Worm (Caenorhabditis elegans) whole organism, L4/young adult: Measurements from ENCODE around the gene R05F9.9.
"Not testable (repeated sequence)": the region's sequence is repeated elsewhere in the genome, so short reads cannot be mapped to it uniquely, and the experiment has no call there.

Experiments used
- W03F9.2 ChIP-seq: fragments of 150-350 bp; optimal IDR thresholded peaks from 2 replicates; lab custom pipeline; 2014; ENCODE audit warnings: missing biosample characterization, missing genetic modification characterization
- dao-5 ChIP-seq: sonication (generic microtip); optimal IDR thresholded peaks from 2 replicates; lab custom pipeline; 2016; ENCODE audit warnings: missing genotype, missing genetic modification characterization, moderate library complexity, missing compliant biosample characterization
- him-1 ChIP-seq: sonication (generic microtip); optimal IDR thresholded peaks from 2 replicates; lab custom pipeline; 2016; ENCODE audit warnings: missing genotype, missing genetic modification reagents, missing genetic modification characterization, missing compliant biosample characterization

Gene R05F9.9

DNA sequence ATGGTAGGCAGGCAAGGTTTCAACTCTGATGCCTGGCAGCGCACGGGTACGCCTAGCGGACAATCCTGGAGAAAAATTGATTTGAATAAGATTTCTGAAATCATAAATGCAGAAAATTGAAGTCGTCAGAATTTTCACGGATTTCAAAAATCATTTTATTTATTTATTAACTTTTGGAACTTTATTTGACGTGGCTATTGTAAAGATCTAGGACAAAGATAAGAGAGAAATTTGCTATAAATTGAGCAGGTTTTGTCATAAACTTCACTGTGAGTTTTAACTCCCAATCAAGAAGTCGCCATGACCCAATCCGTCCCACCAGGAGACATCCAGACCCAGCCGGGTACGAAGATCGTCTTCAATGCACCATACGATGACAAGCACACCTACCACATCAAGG is 30.8 kb upstream of the R05F9.9 start, which contains the start of gene msp-152:
msp-152 (plus strand) TSS at position 301 of the 400 bp plus-strand sequence.
- not testable (repeated sequence) for TF ChIP-seq W03F9.2, dao-5, him-1 (tag; lab: Kevin White, UChicago)

DNA sequence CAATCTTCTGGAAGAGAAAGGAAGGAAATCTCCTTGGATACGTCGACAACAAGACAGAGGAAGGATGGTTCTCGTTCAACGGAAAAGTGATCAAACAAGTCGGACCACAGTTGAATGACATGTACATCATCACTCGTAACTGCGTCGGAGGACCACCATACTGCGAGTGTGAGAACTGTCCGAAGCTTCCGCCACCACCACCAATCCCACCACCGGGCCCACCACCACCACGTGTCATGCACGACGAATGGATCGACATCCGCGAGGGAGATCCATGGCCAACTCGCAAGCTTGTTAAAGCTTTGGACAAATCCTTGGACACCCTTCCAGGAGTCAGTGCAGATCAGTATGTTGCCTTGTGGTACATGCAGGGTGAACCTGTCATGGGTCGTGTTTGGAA is 29.4 kb upstream of the R05F9.9 start:
- TF ChIP-seq dao-5 (tag; lab: Kevin White, UChicago) (no peak), W03F9.2 (tag; lab: Kevin White, UChicago) (no peak)

DNA sequence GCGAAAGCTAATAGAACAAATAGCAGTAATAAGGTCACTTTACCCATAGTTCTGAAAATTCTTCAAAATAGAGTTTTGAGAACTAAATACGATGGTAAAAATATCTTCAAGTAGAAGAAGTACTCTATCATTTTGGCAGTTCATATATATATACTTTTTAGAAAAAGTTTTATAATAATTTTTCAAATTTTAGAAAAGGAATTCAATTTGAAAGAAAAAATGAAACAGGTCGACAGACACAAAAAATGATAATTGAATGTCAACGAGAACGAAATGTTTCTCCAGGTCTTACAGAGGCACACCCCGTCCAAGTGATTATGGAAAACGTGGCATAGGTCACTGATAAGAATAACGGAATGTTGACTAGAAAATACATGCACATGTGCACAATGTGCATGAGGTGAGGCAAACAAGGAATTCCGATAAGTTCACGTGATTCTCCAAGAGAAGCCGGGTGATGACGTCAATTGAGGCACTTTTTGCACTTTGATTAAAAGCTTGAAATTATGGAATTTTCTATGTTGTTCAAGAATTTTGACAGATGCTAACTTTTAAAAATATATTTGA is 23.4 kb upstream of the R05F9.9 start, which contains the start of gene aagr-2:
aagr-2 (minus strand) TSS at position 51 of the 567 bp plus-strand sequence.
- TF ChIP-seq dao-5 (tag; lab: Kevin White, UChicago) (no peak), him-1 (tag; lab: Kevin White, UChicago) (no peak), W03F9.2 (tag; lab: Kevin White, UChicago) (no peak)

DNA sequence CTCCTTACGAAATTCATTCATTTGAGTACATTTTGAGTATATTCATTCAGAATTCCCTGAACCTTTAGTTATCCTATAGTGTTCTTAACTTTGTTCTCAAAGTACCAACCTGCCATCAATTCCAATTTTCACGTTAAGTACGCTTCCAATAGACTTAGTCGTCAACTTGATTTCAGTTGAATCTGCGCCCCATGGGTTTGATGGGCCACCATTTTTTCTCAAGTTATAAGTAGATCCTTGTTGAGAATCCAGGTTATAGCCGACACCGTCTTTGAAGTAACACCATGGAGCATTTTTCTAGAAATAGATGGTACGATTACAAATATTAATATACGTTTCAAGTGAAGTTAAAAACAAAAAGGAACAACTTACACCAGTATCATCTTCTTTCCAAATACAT is 22.8 kb upstream of the R05F9.9 start:
- TF ChIP-seq W03F9.2 (tag; lab: Kevin White, UChicago) (no peak), him-1 (tag; lab: Kevin White, UChicago) (no peak), dao-5 (tag; lab: Kevin White, UChicago) (no peak)

DNA sequence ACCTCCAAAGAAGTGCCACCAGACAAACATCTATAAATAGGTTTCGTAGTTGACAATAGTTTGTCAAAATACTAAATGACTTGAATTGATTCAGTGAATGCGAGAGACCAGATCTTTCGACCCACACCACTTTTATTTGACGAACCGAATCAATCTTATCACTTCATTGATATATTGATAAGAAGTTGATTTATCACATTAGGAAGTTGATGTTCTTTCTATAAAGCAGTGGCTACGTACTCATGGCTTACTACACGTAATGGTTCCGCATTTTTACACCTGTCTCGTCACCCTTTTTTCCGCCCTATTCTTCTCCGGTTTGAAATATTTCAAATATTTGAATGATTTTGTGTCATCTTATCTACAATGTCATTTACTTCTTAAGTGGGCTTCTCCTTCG is 18.7 kb upstream of the R05F9.9 start:
- TF ChIP-seq W03F9.2 (tag; lab: Kevin White, UChicago) (no peak), dao-5 (tag; lab: Kevin White, UChicago) (no peak), him-1 (tag; lab: Kevin White, UChicago) (no peak)

DNA sequence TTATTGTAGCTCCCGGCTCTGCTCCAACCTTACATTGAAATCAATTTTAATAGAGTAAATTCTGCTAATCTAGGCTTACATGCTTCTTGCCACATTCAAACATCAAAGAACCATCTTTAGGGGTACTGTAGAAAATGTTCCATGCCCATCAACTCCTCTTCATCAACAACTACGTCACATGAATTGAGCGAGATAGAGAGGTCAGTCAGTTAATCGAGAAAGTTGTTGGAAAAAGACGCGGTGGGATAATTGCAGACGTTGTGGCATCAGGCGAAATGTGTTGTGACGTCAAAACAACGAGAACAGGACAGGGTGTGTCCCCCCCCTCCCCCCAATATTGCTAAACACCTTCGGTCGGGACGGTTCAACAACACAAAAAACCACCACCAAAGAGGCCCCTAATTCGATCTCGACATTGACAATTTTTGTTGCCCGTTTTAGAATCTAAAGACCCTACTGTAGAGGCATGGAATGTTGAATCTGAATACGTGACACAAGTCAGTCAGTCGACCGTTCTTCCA is 16.7 kb upstream of the R05F9.9 start:
- TF ChIP-seq dao-5 (tag; lab: Kevin White, UChicago) (no peak), him-1 (tag; lab: Kevin White, UChicago) (no peak), W03F9.2 (tag; lab: Kevin White, UChicago) (no peak)

DNA sequence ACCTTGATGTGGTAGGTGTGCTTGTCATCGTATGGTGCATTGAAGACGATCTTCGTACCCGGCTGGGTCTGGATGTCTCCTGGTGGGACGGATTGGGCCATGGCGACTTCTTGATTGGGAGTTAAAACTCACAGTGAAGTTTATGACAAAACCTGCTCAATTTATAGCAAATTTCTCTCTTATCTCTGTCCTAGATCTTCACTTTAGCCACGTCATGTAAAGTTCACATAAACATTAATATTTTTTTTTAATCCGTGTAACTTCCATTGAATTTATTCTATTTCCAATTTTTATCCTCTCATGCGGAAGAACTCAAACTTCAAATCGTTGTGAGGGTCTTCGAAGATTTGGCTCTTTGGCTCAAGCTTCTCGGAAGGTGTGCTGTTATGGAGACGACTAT is 14.6 kb upstream of the R05F9.9 start, which contains the start of gene msp-31:
msp-31 (minus strand) TSS at position 101 of the 400 bp plus-strand sequence.
- not testable (repeated sequence) for TF ChIP-seq dao-5, him-1, W03F9.2 (tag; lab: Kevin White, UChicago)

DNA sequence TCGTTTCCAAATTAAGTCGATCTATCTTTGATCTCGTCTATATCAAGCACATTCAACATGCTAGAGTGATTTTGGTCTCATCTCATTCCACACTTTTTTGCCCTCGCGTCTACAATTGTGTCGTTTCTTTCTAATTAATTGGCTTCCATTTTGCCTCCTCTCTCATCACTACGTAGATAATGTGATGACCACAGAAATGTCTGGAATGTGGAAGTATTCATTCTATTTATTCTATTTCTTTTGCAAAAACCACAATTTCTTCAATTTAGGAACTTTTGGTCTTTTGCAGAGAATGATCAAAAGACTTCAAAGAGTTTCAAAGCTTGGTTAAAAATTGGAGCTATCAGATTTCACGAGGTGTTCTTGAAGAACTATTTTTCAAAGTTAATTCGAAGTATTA is 13.7 kb upstream of the R05F9.9 start:
- no peak for TF ChIP-seq him-1 (tag; lab: Kevin White, UChicago)
- TF ChIP-seq W03F9.2 (tag; lab: Kevin White, UChicago), result no peak
- TF ChIP-seq dao-5 (tag; lab: Kevin White, UChicago), result no peak

DNA sequence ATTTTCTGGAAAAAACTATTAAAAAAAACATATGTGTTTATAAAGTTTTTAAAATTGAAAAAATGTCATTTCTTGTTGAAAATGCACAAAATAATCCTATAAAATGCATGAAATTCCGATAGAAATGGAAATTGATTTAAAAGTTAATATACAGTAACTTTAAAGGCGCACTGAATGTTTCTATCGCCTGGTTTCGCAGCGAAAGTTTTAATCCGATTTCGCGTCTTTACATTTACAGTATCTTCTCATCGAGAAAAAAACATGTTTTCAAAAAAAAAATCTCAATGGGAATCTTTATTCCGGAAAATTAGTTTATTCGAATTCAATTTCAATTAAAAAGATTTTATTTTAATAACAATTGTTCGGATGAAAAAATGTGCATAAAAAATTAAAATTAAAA is 12.3 kb upstream of the R05F9.9 start, which contains the start of gene R05F9.11:
R05F9.11 (minus strand) TSS at position 5 of the 400 bp plus-strand sequence.
- no peak for TF ChIP-seq W03F9.2 (tag; lab: Kevin White, UChicago)

DNA sequence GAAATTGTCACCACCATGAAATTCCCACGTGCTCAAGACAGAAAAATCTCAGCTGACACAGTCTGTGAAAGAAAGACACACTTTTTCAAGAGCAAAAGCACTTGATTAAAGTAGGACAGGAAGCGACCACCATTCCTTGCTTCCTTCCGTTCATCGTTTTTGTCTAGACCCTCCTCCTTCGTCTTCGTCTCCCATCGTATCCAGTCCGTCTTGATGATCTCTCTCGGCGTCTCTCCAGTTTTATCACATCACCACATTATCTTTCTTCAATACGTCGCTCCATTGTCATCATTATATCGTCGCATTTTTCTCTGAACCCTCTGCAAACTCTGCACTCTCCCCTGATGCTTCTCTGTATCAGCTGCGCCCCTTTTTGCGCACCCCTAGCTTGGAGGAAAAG is 6.3 kb upstream of the R05F9.9 start:
- no peak for TF ChIP-seq dao-5 (tag; lab: Kevin White, UChicago)
- TF ChIP-seq W03F9.2 (tag; lab: Kevin White, UChicago), result no peak
- no peak for TF ChIP-seq him-1 (tag; lab: Kevin White, UChicago)

DNA sequence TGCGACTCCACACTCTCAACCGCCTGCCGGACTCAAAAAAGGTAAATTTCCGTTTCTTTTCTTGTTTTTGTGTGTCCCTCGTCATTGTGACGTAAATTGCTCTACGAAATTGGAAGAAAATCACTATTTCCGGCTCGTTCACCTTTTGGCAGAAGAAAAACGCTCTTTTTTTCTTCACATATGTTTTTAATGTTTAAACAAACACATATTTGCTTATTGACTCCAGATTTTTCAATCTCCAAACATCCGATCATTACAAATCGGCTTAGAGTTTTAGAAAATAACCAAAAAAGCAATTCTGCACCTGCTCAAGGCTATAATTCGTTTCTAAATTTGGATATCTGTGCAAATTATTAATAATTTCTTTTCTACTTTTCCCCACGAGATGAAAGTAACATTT is 4.0 kb upstream of the R05F9.9 start:
- no peak for TF ChIP-seq him-1 (tag; lab: Kevin White, UChicago)
- TF ChIP-seq W03F9.2 (tag; lab: Kevin White, UChicago), result no peak
- no peak for TF ChIP-seq dao-5 (tag; lab: Kevin White, UChicago)

DNA sequence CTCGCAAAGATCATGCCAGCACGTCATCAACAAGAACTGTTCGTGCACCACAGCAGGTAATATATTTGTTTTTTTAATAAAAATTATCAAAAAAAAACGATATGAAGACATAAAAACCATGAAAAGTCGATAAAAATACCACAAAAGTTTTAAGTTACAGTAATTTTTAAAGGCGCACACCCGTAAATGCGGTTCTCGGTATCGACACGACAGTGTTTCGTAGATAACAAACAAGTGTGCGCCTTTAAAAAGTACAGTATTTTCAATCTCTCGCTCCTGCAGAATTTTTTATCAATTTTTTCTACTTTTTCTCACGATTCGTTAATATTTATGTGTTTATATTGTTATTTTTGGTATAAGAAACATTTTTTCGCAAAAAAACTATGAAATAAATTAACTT is 3.4 kb upstream of the R05F9.9 start:
- TF ChIP-seq dao-5 (tag; lab: Kevin White, UChicago), result no peak
- no peak for TF ChIP-seq W03F9.2 (tag; lab: Kevin White, UChicago)
- no peak for TF ChIP-seq him-1 (tag; lab: Kevin White, UChicago)

DNA sequence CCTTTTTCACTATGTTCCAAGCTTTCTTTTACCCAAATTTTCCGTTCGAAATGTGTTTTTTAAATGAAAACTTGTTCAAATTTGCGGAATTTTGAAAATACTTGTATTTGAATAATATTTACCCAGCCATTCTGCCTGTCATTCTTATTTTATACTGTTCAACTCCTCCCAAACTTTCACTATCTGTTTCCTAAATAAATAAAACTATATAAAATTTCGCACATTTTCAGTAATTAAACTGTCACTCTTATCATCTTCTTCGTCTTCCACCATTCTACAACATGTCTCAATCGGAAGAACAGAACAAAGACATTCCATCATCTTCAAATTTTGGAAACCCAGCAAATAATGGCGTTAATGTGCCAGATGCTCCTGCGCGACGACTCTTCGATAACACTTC is 2.9 kb upstream of the R05F9.9 start, which contains the start of gene btbd-10:
btbd-10 (plus strand) TSS at position 231 of the 400 bp plus-strand sequence.
- TF ChIP-seq him-1 (tag; lab: Kevin White, UChicago) (no peak), dao-5 (tag; lab: Kevin White, UChicago) (no peak), W03F9.2 (tag; lab: Kevin White, UChicago) (no peak)

DNA sequence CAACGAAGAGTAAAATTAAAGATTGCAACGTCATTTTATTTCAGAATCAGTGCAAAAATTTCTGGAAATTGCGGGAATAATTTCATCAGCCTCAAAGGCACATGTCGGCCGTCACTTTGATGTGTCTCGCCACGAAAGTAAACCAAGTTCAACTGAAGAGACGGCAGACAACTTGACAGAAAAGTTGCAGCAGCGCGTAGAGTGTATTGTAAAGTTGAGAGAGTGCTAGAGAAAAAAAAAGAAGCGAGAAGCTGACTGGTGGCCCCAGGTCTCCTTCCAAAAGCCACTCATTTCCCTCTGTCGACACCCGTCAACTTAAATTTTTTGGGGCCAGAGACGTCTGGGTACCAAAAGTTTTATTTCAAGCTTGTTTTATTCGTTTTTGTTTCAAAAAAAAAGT is 2.4 kb upstream of the R05F9.9 start:
- peak; percentile 88 for TF ChIP-seq W03F9.2 (tag; lab: Kevin White, UChicago)
- TF ChIP-seq dao-5 (tag; lab: Kevin White, UChicago), result no peak
- no peak for TF ChIP-seq him-1 (tag; lab: Kevin White, UChicago)
